Worm (Caenorhabditis elegans): ENCODE measurements around the gene srw-90.
A peak's percentile ranks its signal among the peaks of the same experiment; 100 is the strongest.

srw-90 gene

ce11 chrV:1701584-1702101 is at the start of gene srw-90:
Gene srw-90, plus strand, starts transcription at chrV:1702051.
- no peak for TF ChIP-seq R02D3.7 (tag; optimal IDR thresholded peaks at IDR 0.05)
- no peak for TF ChIP-seq elt-1 (tag; optimal IDR thresholded peaks at IDR 0.05)
- TF ChIP-seq ztf-4 (tag; optimal IDR thresholded peaks at IDR 0.05), result no peak
- no peak for TF ChIP-seq crh-2 (tag; optimal IDR thresholded peaks at IDR 0.05)
- no peak for TF ChIP-seq nhr-23 (tag; optimal IDR thresholded peaks at IDR 0.05)
- TF ChIP-seq C34F6.9 (tag; optimal IDR thresholded peaks at IDR 0.05), result no peak
- no peak for TF ChIP-seq elt-3 (tag; optimal IDR thresholded peaks at IDR 0.05)
- TF ChIP-seq ztf-1 (GFP tag; conservative IDR thresholded peaks at IDR 0.05), result no peak
- TF ChIP-seq mab-5 (tag; optimal IDR thresholded peaks at IDR 0.05), result no peak

ce11 chrV:1654845-1655244 is 47.0 kb upstream of the srw-90 start, which contains the start of gene irld-11:
Gene irld-11, plus strand, starts transcription at chrV:1655145.
- no peak for TF ChIP-seq elt-3 (tag; optimal IDR thresholded peaks at IDR 0.05)
- peak; percentile 16 for TF ChIP-seq nhr-21 (tag; optimal IDR thresholded peaks at IDR 0.05)

ce11 chrV:1662270-1662669 is 39.6 kb upstream of the srw-90 start, which contains the start of gene irld-40:
Gene irld-40, plus strand, starts transcription at chrV:1662570.
- no peak for TF ChIP-seq ztf-1 (GFP tag; conservative IDR thresholded peaks at IDR 0.05)
- no peak for TF ChIP-seq elt-1 (tag; optimal IDR thresholded peaks at IDR 0.05)
- no peak for TF ChIP-seq elt-3 (tag; optimal IDR thresholded peaks at IDR 0.05)
- no peak for TF ChIP-seq mdl-1 (tag; optimal IDR thresholded peaks at IDR 0.05)
- no peak for TF ChIP-seq lin-11 (tag; optimal IDR thresholded peaks at IDR 0.05)
- no peak for TF ChIP-seq nhr-25 (tag; optimal IDR thresholded peaks at IDR 0.05)
- no peak for TF ChIP-seq ztf-4 (tag; optimal IDR thresholded peaks at IDR 0.05)
- TF ChIP-seq nhr-6 (tag; optimal IDR thresholded peaks at IDR 0.05), result no peak
- TF ChIP-seq unc-39 (tag; optimal IDR thresholded peaks at IDR 0.05), result no peak
- no peak for TF ChIP-seq lin-13 (GFP tag; optimal IDR thresholded peaks at IDR 0.05)
- no peak for TF ChIP-seq mab-5 (tag; optimal IDR thresholded peaks at IDR 0.05)
- no peak for TF ChIP-seq nhr-237 (tag; optimal IDR thresholded peaks at IDR 0.05)
- TF ChIP-seq alr-1 (tag; optimal IDR thresholded peaks at IDR 0.05), result no peak
- TF ChIP-seq peb-1 (tag; optimal IDR thresholded peaks at IDR 0.05), result no peak

ce11 chrV:1664921-1665320 is 36.9 kb upstream of the srw-90 start, which contains the start of gene K04F1.9:
Gene K04F1.9, plus strand, starts transcription at chrV:1665221.
- no peak for TF ChIP-seq nhr-12 (tag; optimal IDR thresholded peaks at IDR 0.05)
- no peak for TF ChIP-seq lin-13 (GFP tag; optimal IDR thresholded peaks at IDR 0.05)
- no peak for TF ChIP-seq R02D3.7 (tag; optimal IDR thresholded peaks at IDR 0.05)
- TF ChIP-seq peb-1 (tag; optimal IDR thresholded peaks at IDR 0.05), result no peak

ce11 chrV:1666904-1667303 is 34.9 kb upstream of the srw-90 start, which contains the start of gene K04F1.8:
Gene K04F1.8, plus strand, starts transcription at chrV:1667204.
- TF ChIP-seq C34F6.9 (tag; optimal IDR thresholded peaks at IDR 0.05) (no peak), R02D3.7 (tag; optimal IDR thresholded peaks at IDR 0.05) (no peak), fos-1 (tag; optimal IDR thresholded peaks at IDR 0.05) (no peak), skn-1 (tag; optimal IDR thresholded peaks at IDR 0.05) (no peak), nhr-129 (tag; optimal IDR thresholded peaks at IDR 0.05) (no peak)

- TF ChIP-seq mdl-1 (tag; optimal IDR thresholded peaks at IDR 0.05) (no peak), sem-4 (tag; optimal IDR thresholded peaks at IDR 0.05) (no peak), unc-39 (tag; optimal IDR thresholded peaks at IDR 0.05) (no peak), elt-3 (tag; optimal IDR thresholded peaks at IDR 0.05) (no peak), unc-55 (GFP tag; optimal IDR thresholded peaks at IDR 0.05) (no peak), nhr-11 (tag; optimal IDR thresholded peaks at IDR 0.05) (no peak), zag-1 (tag; optimal IDR thresholded peaks at IDR 0.05) (no peak), lin-13 (GFP tag; optimal IDR thresholded peaks at IDR 0.05) (no peak), nhr-23 (tag; optimal IDR thresholded peaks at IDR 0.05) (no peak), egl-27 (tag; optimal IDR thresholded peaks at IDR 0.05) (no peak), lin-39 (tag; optimal IDR thresholded peaks at IDR 0.05) (no peak), blmp-1 (tag; optimal IDR thresholded peaks at IDR 0.05; ENCODE audit: insufficient read depth) (no peak)
Observed at ce11 chrV:1668216-1668615, 33.6 kb upstream of the srw-90 start, which contains the start of gene irld-42. Gene irld-42, plus strand, starts transcription at chrV:1668516.

ce11 chrV:1678228-1678627 is 23.6 kb upstream of the srw-90 start, which contains the start of gene srw-98:
Gene srw-98, minus strand, starts transcription at chrV:1678328.
- TF ChIP-seq sma-9 (GFP tag; optimal IDR thresholded peaks at IDR 0.05) (no peak), sma-9 (tag; optimal IDR thresholded peaks at IDR 0.05) (no peak), elt-3 (tag; optimal IDR thresholded peaks at IDR 0.05) (no peak), crh-2 (tag; optimal IDR thresholded peaks at IDR 0.05) (no peak), C34F6.9 (tag; optimal IDR thresholded peaks at IDR 0.05) (no peak), ztf-1 (GFP tag; conservative IDR thresholded peaks at IDR 0.05) (no peak), unc-39 (tag; optimal IDR thresholded peaks at IDR 0.05) (no peak), peb-1 (tag; optimal IDR thresholded peaks at IDR 0.05) (no peak), elt-1 (tag; optimal IDR thresholded peaks at IDR 0.05) (no peak), unc-55 (GFP tag; optimal IDR thresholded peaks at IDR 0.05) (no peak), ama-1 (optimal IDR thresholded peaks at IDR 0.05) (no peak), nhr-237 (tag; optimal IDR thresholded peaks at IDR 0.05) (no peak), nhr-11 (tag; optimal IDR thresholded peaks at IDR 0.05) (no peak), ceh-16 (tag; optimal IDR thresholded peaks at IDR 0.05) (no peak), mdl-1 (tag; optimal IDR thresholded peaks at IDR 0.05) (no peak), nhr-12 (tag; optimal IDR thresholded peaks at IDR 0.05) (no peak), nhr-21 (tag; optimal IDR thresholded peaks at IDR 0.05) (no peak), nhr-10 (tag; optimal IDR thresholded peaks at IDR 0.05) (no peak), sem-4 (tag; optimal IDR thresholded peaks at IDR 0.05) (no peak), ztf-4 (tag; optimal IDR thresholded peaks at IDR 0.05) (no peak)
